Worm (Caenorhabditis elegans) whole organism, mixed stage, embryonic: Measurements from ENCODE around the gene fbxa-67.

ENCODE experiments used
- bed-3 ChIP-seq: fragments of 200-800 bp; sonication (Bioruptor generic); optimal IDR thresholded peaks from 3 replicates; lab custom pipeline; 2018; ENCODE audit warnings: mild to moderate bottlenecking, missing genetic modification characterization, moderate library complexity, missing compliant biosample characterization
- ceh-43 ChIP-seq: fragments of 200-800 bp; sonication (Bioruptor generic); optimal IDR thresholded peaks from 2 replicates; lab custom pipeline; 2018; ENCODE audit warnings: mild to moderate bottlenecking, missing genetic modification characterization, moderate library complexity, missing compliant biosample characterization
- ceh-83 ChIP-seq: fragments of 200-800 bp; sonication (Bioruptor generic); optimal IDR thresholded peaks from 2 replicates; lab custom pipeline; 2018; ENCODE audit warnings: mild to moderate bottlenecking, missing genetic modification characterization, missing compliant biosample characterization
- ces-1 ChIP-seq: fragments of 150-350 bp; optimal IDR thresholded peaks from 2 replicates; lab custom pipeline; 2014; ENCODE audit warnings: missing biosample characterization, missing genetic modification reagents, missing genetic modification characterization
- cnd-1 ChIP-seq: fragments of 200-800 bp; sonication (Bioruptor generic); optimal IDR thresholded peaks from 2 replicates; lab custom pipeline; 2018; ENCODE audit warnings: mild to moderate bottlenecking, missing genetic modification characterization, missing compliant biosample characterization
- elt-1 ChIP-seq: sonication (generic microtip); optimal IDR thresholded peaks from 2 replicates; lab custom pipeline; 2017; ENCODE audit warnings: missing genetic modification characterization, mild to moderate bottlenecking, missing compliant biosample characterization, antibody characterized with exemption, moderate library complexity, borderline replicate concordance; ENCODE audit not compliant: insufficient read depth
- elt-3 ChIP-seq: fragments of 150-350 bp; optimal IDR thresholded peaks from 2 replicates; lab custom pipeline; 2014; ENCODE audit warnings: missing biosample characterization, missing genetic modification characterization
- flh-1 ChIP-seq: fragments of 200-800 bp; sonication (Bioruptor generic); optimal IDR thresholded peaks from 2 replicates; lab custom pipeline; 2018; ENCODE audit warnings: mild to moderate bottlenecking, missing genetic modification characterization, moderate library complexity, missing compliant biosample characterization
- ham-2 ChIP-seq: fragments of 200-800 bp; sonication (Bioruptor generic); optimal IDR thresholded peaks from 2 replicates; lab custom pipeline; 2018; ENCODE audit warnings: mild to moderate bottlenecking, missing genetic modification characterization, missing compliant biosample characterization
- hlh-1 ChIP-seq: fragments of 150-350 bp; optimal IDR thresholded peaks from 2 replicates; lab custom pipeline; 2014; ENCODE audit warnings: missing biosample characterization, missing genetic modification reagents, missing genetic modification characterization
- lin-13 ChIP-seq: fragments of 150-350 bp; optimal IDR thresholded peaks from 2 replicates; lab custom pipeline; 2014; ENCODE audit warnings: missing biosample characterization, missing genetic modification characterization
- lin-32 ChIP-seq: fragments of 200-800 bp; sonication (Bioruptor generic); optimal IDR thresholded peaks from 2 replicates; lab custom pipeline; 2018; ENCODE audit warnings: mild to moderate bottlenecking, missing genetic modification characterization, missing compliant biosample characterization
- lsy-2 ChIP-seq: fragments of 150-350 bp; optimal IDR thresholded peaks from 2 replicates; lab custom pipeline; 2014; ENCODE audit warnings: missing biosample characterization, missing genetic modification characterization
- mab-5 ChIP-seq: fragments of 150-350 bp; optimal IDR thresholded peaks from 2 replicates; lab custom pipeline; 2014; ENCODE audit warnings: missing biosample characterization, missing genetic modification characterization
- mep-1 ChIP-seq: fragments of 150-350 bp; optimal IDR thresholded peaks from 2 replicates; lab custom pipeline; 2017; ENCODE audit warnings: missing biosample characterization, missing genetic modification reagents, missing genetic modification characterization, inconsistent platforms
- mls-2 ChIP-seq: sonication (generic microtip); optimal IDR thresholded peaks from 2 replicates; lab custom pipeline; 2016; ENCODE audit warnings: mild to moderate bottlenecking, missing genetic modification characterization, moderate library complexity, missing compliant biosample characterization
- nhr-12 ChIP-seq: fragments of 150-350 bp; optimal IDR thresholded peaks from 2 replicates; lab custom pipeline; 2014; ENCODE audit warnings: missing biosample characterization, missing genetic modification characterization
- nhr-2 ChIP-seq: fragments of 150-350 bp; optimal IDR thresholded peaks from 2 replicates; lab custom pipeline; 2014; ENCODE audit warnings: missing biosample characterization, missing genetic modification characterization
- nhr-237 ChIP-seq: fragments of 150-350 bp; optimal IDR thresholded peaks from 2 replicates; lab custom pipeline; 2014; ENCODE audit warnings: missing biosample characterization, missing genetic modification characterization
- nhr-28 ChIP-seq: fragments of 150-350 bp; optimal IDR thresholded peaks from 2 replicates; lab custom pipeline; 2014; ENCODE audit warnings: missing biosample characterization, missing genetic modification characterization
- nhr-76 ChIP-seq: sonication (generic microtip); optimal IDR thresholded peaks from 2 replicates; lab custom pipeline; 2017; ENCODE audit warnings: missing biosample characterization, missing genetic modification characterization
- pha-4 ChIP-seq: fragments of 150-350 bp; optimal IDR thresholded peaks from 2 replicates; lab custom pipeline; 2018; ENCODE audit warnings: missing biosample characterization, missing genetic modification reagents, missing genetic modification characterization
- sem-2 ChIP-seq: fragments of 200-800 bp; sonication (Bioruptor generic); optimal IDR thresholded peaks from 2 replicates; lab custom pipeline; 2018; ENCODE audit warnings: mild to moderate bottlenecking, missing genetic modification characterization, missing compliant biosample characterization
- sptf-1 ChIP-seq: sonication (generic microtip); optimal IDR thresholded peaks from 2 replicates; lab custom pipeline; 2017; ENCODE audit warnings: mild to moderate bottlenecking, missing genetic modification characterization, moderate library complexity, missing compliant biosample characterization
- unc-120 ChIP-seq: sonication (generic microtip); optimal IDR thresholded peaks from 2 replicates; lab custom pipeline; 2017; ENCODE audit warnings: missing genetic modification characterization, missing compliant biosample characterization; ENCODE audit not compliant: poor library complexity, severe bottlenecking
- unc-39 ChIP-seq: fragments of 150-350 bp; optimal IDR thresholded peaks from 2 replicates; lab custom pipeline; 2014; ENCODE audit warnings: missing biosample characterization, missing genetic modification characterization
- unc-62 ChIP-seq: fragments of 150-350 bp; optimal IDR thresholded peaks from 2 replicates; lab custom pipeline; 2014; ENCODE audit warnings: missing biosample characterization, missing genetic modification reagents, missing genetic modification characterization
- zip-8 ChIP-seq: fragments of 150-350 bp; optimal IDR thresholded peaks from 2 replicates; lab custom pipeline; 2014; ENCODE audit warnings: missing biosample characterization, missing genetic modification characterization
- ztf-11 ChIP-seq: fragments of 150-350 bp; optimal IDR thresholded peaks from 2 replicates; lab custom pipeline; 2014; ENCODE audit warnings: missing biosample characterization, missing genetic modification characterization

The fbxa-67 gene

ce11 chrIII:981960-982359 is 31.5 kb upstream of the fbxa-67 start:
- peak; percentile 50 for TF ChIP-seq pha-4
- peak; percentile 26 for TF ChIP-seq hlh-1 (tag; lab: Kevin White, UChicago)
- peak; percentile 4 for TF ChIP-seq elt-3 (tag; lab: Kevin White, UChicago)
- peak; percentile 69 for TF ChIP-seq ces-1 (GFP tag; lab: Kevin White, UChicago)
- TF ChIP-seq unc-120 = no peak
- TF ChIP-seq unc-62 (GFP tag; lab: Kevin White, UChicago) = peak; percentile 64
- TF ChIP-seq nhr-237 (tag; lab: Kevin White, UChicago) = peak; percentile 47
- TF ChIP-seq ham-2 (GFP tag; lab: Kevin White, UChicago) = no peak
- TF ChIP-seq nhr-28 (tag; lab: Kevin White, UChicago) = no peak
- no peak for TF ChIP-seq mep-1 (tag; lab: Kevin White, UChicago)
- TF ChIP-seq lin-13 (tag; lab: Kevin White, UChicago) = peak; percentile 12

- no peak for TF ChIP-seq elt-3 (tag; lab: Kevin White, UChicago)
- no peak for TF ChIP-seq bed-3
- TF ChIP-seq nhr-237 (tag; lab: Kevin White, UChicago) = no peak
- TF ChIP-seq mab-5 (tag; lab: Kevin White, UChicago) = no peak
- TF ChIP-seq sptf-1 (tag; lab: Kevin White, UChicago) = no peak
- no peak for TF ChIP-seq zip-8
- no peak for TF ChIP-seq lin-32 (GFP tag; lab: Kevin White, UChicago)
Measured at ce11 chrIII:978889-979288, 28.4 kb upstream of the fbxa-67 start.

ce11 chrIII:970928-971327 is 20.5 kb upstream of the fbxa-67 start:
- TF ChIP-seq ces-1 (GFP tag; lab: Kevin White, UChicago) = no peak
- TF ChIP-seq unc-62 (GFP tag; lab: Kevin White, UChicago) = no peak
- TF ChIP-seq lin-13 (tag; lab: Kevin White, UChicago) = no peak
- TF ChIP-seq mep-1 (tag; lab: Kevin White, UChicago) = no peak
- TF ChIP-seq nhr-28 (tag; lab: Kevin White, UChicago) = no peak
- no peak for TF ChIP-seq ceh-83 (GFP tag; lab: Kevin White, UChicago)
- no peak for TF ChIP-seq sem-2 (GFP tag; lab: Kevin White, UChicago)
- no peak for TF ChIP-seq nhr-12 (tag; lab: Kevin White, UChicago)
- no peak for TF ChIP-seq unc-39 (tag; lab: Kevin White, UChicago)
- TF ChIP-seq ceh-43 (GFP tag; lab: Kevin White, UChicago) = no peak
- no peak for TF ChIP-seq zip-8
- TF ChIP-seq cnd-1 = no peak
- no peak for TF ChIP-seq elt-1 (tag; lab: Kevin White, UChicago)

DNA sequence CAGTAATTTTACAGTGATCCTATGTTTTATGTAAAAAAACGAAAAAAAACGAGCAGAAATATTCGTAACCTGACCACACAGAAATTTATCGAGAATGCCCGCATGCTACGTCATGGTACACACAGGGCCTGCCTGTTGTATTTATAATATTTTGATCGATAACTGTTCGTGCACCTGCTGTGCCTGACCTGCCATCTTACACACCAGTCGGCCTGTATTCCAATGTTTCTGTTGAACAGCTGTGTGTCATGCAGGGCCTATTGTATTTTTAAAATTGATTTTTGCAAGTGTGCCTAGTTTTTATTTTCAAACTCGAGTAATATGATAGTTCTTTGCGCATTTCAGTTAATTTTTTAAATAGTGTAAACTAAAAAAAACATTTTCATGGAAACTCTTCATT is 15.8 kb upstream of the fbxa-67 start:
- TF ChIP-seq lsy-2 (tag; lab: Kevin White, UChicago) (no peak), sptf-1 (tag; lab: Kevin White, UChicago) (no peak), lin-32 (GFP tag; lab: Kevin White, UChicago) (peak; percentile 14), hlh-1 (tag; lab: Kevin White, UChicago) (no peak), nhr-76 (tag; lab: Kevin White, UChicago) (no peak), zip-8 (no peak), nhr-2 (tag; lab: Kevin White, UChicago) (peak; percentile 90), elt-1 (tag; lab: Kevin White, UChicago) (no peak), unc-62 (GFP tag; lab: Kevin White, UChicago) (no peak)
- TF ChIP-seq, all 35 proteins: peak for 2

ce11 chrIII:964637-965036 is 14.2 kb upstream of the fbxa-67 start:
- no peak for TF ChIP-seq nhr-237 (tag; lab: Kevin White, UChicago)
- no peak for TF ChIP-seq ceh-43 (GFP tag; lab: Kevin White, UChicago)
- no peak for TF ChIP-seq flh-1 (GFP tag; lab: Kevin White, UChicago)
- no peak for TF ChIP-seq lin-13 (tag; lab: Kevin White, UChicago)
- TF ChIP-seq cnd-1 = no peak
- TF ChIP-seq ces-1 (GFP tag; lab: Kevin White, UChicago) = no peak

DNA sequence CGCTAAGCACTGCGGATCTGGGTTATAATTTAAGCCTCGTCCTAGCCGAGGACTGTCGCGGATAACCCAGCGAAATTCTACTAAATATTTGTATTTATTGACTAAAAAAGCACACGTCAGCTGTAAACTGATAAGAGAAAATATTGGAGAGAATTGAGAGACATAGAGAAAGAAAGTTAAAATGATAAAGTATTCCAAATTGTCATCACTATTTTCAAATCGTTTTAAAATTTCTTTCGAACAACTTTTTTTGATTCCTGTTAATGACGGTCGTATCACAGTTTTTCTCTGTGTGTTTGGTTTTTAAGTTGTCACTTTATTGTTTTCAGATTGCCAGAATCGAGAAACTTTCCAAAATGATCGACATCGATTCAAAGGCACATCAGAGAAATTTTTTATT is 11.5 kb upstream of the fbxa-67 start, which contains the start of gene fbxa-51:
Gene fbxa-51, plus strand, starts transcription at position 322 of the 400 bp plus-strand sequence.
- no peak for TF ChIP-seq lin-13 (tag; lab: Kevin White, UChicago)
- no peak for TF ChIP-seq ceh-43 (GFP tag; lab: Kevin White, UChicago)
- no peak for TF ChIP-seq unc-39 (tag; lab: Kevin White, UChicago)
- TF ChIP-seq ceh-83 (GFP tag; lab: Kevin White, UChicago) = no peak
- TF ChIP-seq nhr-76 (tag; lab: Kevin White, UChicago) = no peak
- TF ChIP-seq nhr-12 (tag; lab: Kevin White, UChicago) = no peak
- TF ChIP-seq ztf-11 (tag; lab: Kevin White, UChicago) = no peak
- no peak for TF ChIP-seq mls-2 (tag; lab: Kevin White, UChicago)
